Fruit fly (Drosophila melanogaster) whole organism, embryonic: Measurements from ENCODE around the gene CG43319.

ENCODE experiments used
- Ada2b ChIP-seq: fragments of 200-800 bp; sonication (Bioruptor generic); IDR thresholded peaks from 2 replicates; pipeline ENCODE4 v1.3.6; 2022; ENCODE audit warnings: missing biosample characterization, missing genetic modification characterization
- CG12071 ChIP-seq: fragments of 200-800 bp; sonication (Bioruptor generic); optimal IDR thresholded peaks from 3 replicates; lab custom pipeline; 2018; ENCODE audit warnings: missing biosample characterization, mild to moderate bottlenecking, missing genetic modification characterization
- CG12942 ChIP-seq: fragments of 200-800 bp; sonication (Bioruptor generic); optimal IDR thresholded peaks from 3 replicates; lab custom pipeline; 2016; ENCODE audit warnings: missing biosample characterization, missing genetic modification characterization
- CG14710 ChIP-seq: fragments of 200-800 bp; sonication (Bioruptor generic); optimal IDR thresholded peaks from 3 replicates; lab custom pipeline; 2019; ENCODE audit warnings: missing biosample characterization, mild to moderate bottlenecking, missing genetic modification characterization, moderate library complexity
- CG17385 ChIP-seq: fragments of 200-800 bp; sonication (Bioruptor generic); optimal IDR thresholded peaks from 3 replicates; lab custom pipeline; 2018; ENCODE audit warnings: missing biosample characterization, mild to moderate bottlenecking, missing genetic modification characterization
- CG2129 ChIP-seq: fragments of 200-800 bp; sonication (Bioruptor generic); IDR thresholded peaks from 2 replicates; pipeline ENCODE4 v1.3.6; 2022; ENCODE audit warnings: missing biosample characterization, missing genetic modification characterization; ENCODE audit not compliant: partially characterized antibody
- CG31224 ChIP-seq: fragments of 200-800 bp; sonication (Bioruptor generic); IDR thresholded peaks from 2 replicates; pipeline ENCODE4 v1.3.6; 2022; ENCODE audit warnings: missing biosample characterization, missing genetic modification characterization
- CG3163 ChIP-seq: fragments of 200-800 bp; sonication (Bioruptor generic); optimal IDR thresholded peaks from 3 replicates; lab custom pipeline; 2016; ENCODE audit warnings: missing biosample characterization, missing genetic modification characterization
- CG4424 ChIP-seq: fragments of 200-800 bp; sonication (Bioruptor generic); optimal IDR thresholded peaks from 3 replicates; lab custom pipeline; 2016; ENCODE audit warnings: missing biosample characterization, missing genetic modification characterization
- CG6272 ChIP-seq: fragments of 200-800 bp; sonication (Bioruptor generic); IDR thresholded peaks from 2 replicates; pipeline ENCODE4 v1.3.6; 2022; ENCODE audit warnings: missing biosample characterization, missing genetic modification characterization
- CG7556 ChIP-seq: fragments of 200-800 bp; sonication (Bioruptor generic); optimal IDR thresholded peaks from 2 replicates; lab custom pipeline; 2017; ENCODE audit warnings: missing biosample characterization, mild to moderate bottlenecking, missing genetic modification characterization
- CG7745 ChIP-seq: fragments of 200-800 bp; sonication (Bioruptor generic); optimal IDR thresholded peaks from 2 replicates; lab custom pipeline; 2018; ENCODE audit warnings: missing biosample characterization, mild to moderate bottlenecking, missing genetic modification characterization, moderate library complexity
- CG7786 ChIP-seq: fragments of 200-800 bp; sonication (Bioruptor generic); optimal IDR thresholded peaks from 2 replicates; lab custom pipeline; 2016; ENCODE audit warnings: missing biosample characterization, missing genetic modification characterization
- CG7963 ChIP-seq: fragments of 200-800 bp; sonication (Bioruptor generic); IDR thresholded peaks from 3 replicates; pipeline ENCODE4 v1.3.6; 2022; ENCODE audit warnings: missing biosample characterization, missing genetic modification characterization; ENCODE audit not compliant: partially characterized antibody
- CG7987 ChIP-seq: fragments of 200-800 bp; sonication (Bioruptor generic); optimal IDR thresholded peaks from 2 replicates; lab custom pipeline; 2018; ENCODE audit warnings: missing biosample characterization, mild to moderate bottlenecking, missing genetic modification characterization, moderate library complexity
- CG8281 ChIP-seq: fragments of 200-800 bp; sonication (Bioruptor generic); optimal IDR thresholded peaks from 2 replicates; lab custom pipeline; 2018; ENCODE audit warnings: missing biosample characterization, mild to moderate bottlenecking, missing genetic modification characterization, moderate library complexity
- CG8478 ChIP-seq: fragments of >200 bp; optimal IDR thresholded peaks from 2 replicates; lab custom pipeline; 2018
- CG9215 ChIP-seq: fragments of 200-800 bp; sonication (Bioruptor generic); IDR thresholded peaks from 2 replicates; pipeline ENCODE4 v1.3.6; 2022; ENCODE audit warnings: missing biosample characterization, missing genetic modification characterization
- Chrac-16 ChIP-seq: fragments of 200-800 bp; sonication (Bioruptor generic); optimal IDR thresholded peaks from 3 replicates; lab custom pipeline; 2016; ENCODE audit warnings: missing biosample characterization, missing genetic modification characterization
- Dek ChIP-seq: fragments of 200-800 bp; sonication (Bioruptor generic); optimal IDR thresholded peaks from 3 replicates; lab custom pipeline; 2019; ENCODE audit warnings: missing biosample characterization, mild to moderate bottlenecking, missing genetic modification characterization, moderate library complexity
- Ets65A ChIP-seq: fragments of 200-800 bp; sonication (Bioruptor generic); peaks from one replicate; lab custom pipeline; 2016; ENCODE audit warnings: missing biosample characterization, missing genetic modification characterization
- Ets97D ChIP-seq: fragments of 200-800 bp; sonication (Bioruptor generic); optimal IDR thresholded peaks from 3 replicates; lab custom pipeline; 2016; ENCODE audit warnings: missing biosample characterization, missing genetic modification characterization
- HLH4C ChIP-seq: fragments of 200-800 bp; sonication (Bioruptor generic); IDR thresholded peaks from 3 replicates; pipeline ENCODE4 v1.3.6; 2022; ENCODE audit warnings: missing biosample characterization, missing genetic modification characterization; ENCODE audit not compliant: partially characterized antibody
- Hsf ChIP-seq: fragments of 200-800 bp; sonication (Bioruptor generic); optimal IDR thresholded peaks from 3 replicates; lab custom pipeline; 2016; ENCODE audit warnings: missing biosample characterization, missing genetic modification characterization
- Kr ChIP-seq: fragments of 200-800 bp; sonication (Bioruptor generic); optimal IDR thresholded peaks from 2 replicates; lab custom pipeline; 2017; ENCODE audit warnings: missing biosample characterization, mild to moderate bottlenecking, missing genetic modification characterization
- Optix ChIP-seq: fragments of 200-800 bp; sonication (Bioruptor generic); IDR thresholded peaks from 3 replicates; pipeline ENCODE4 v1.3.6; 2022; ENCODE audit warnings: missing biosample characterization, missing genetic modification characterization
- Rx ChIP-seq: fragments of 200-800 bp; sonication (Bioruptor generic); IDR thresholded peaks from 2 replicates; pipeline ENCODE4 v1.3.6; 2022; ENCODE audit warnings: missing biosample characterization, missing genetic modification characterization
- YL-1 ChIP-seq: fragments of 200-800 bp; sonication (Bioruptor generic); optimal IDR thresholded peaks from 3 replicates; lab custom pipeline; 2017; ENCODE audit warnings: missing biosample characterization, mild to moderate bottlenecking, missing genetic modification characterization
- abd-A ChIP-seq: fragments of 200-800 bp; sonication (Bioruptor generic); optimal IDR thresholded peaks from 3 replicates; lab custom pipeline; 2019; ENCODE audit warnings: missing biosample characterization, mild to moderate bottlenecking, missing genetic modification characterization, moderate library complexity
- al ChIP-seq: fragments of 200-800 bp; sonication (Bioruptor generic); IDR thresholded peaks from 2 replicates; pipeline ENCODE4 v1.3.6; 2022; ENCODE audit warnings: missing biosample characterization, missing genetic modification characterization
- bbx ChIP-seq: fragments of 200-800 bp; sonication (Bioruptor generic); IDR thresholded peaks from 2 replicates; pipeline ENCODE4 v1.3.6; 2022; ENCODE audit warnings: missing biosample characterization, missing genetic modification characterization; ENCODE audit not compliant: partially characterized antibody
- cg ChIP-seq: fragments of 200-800 bp; sonication (Bioruptor generic); optimal IDR thresholded peaks from 3 replicates; lab custom pipeline; 2019; ENCODE audit warnings: missing biosample characterization, mild to moderate bottlenecking, missing genetic modification characterization, moderate library complexity
- chm ChIP-seq: fragments of 200-800 bp; sonication (Bioruptor generic); IDR thresholded peaks from 2 replicates; pipeline ENCODE4 v1.3.6; 2022; ENCODE audit warnings: missing biosample characterization, missing genetic modification characterization
- dpn ChIP-seq, 2 experiments: fragments of 200-800 bp; sonication (Bioruptor generic); optimal IDR thresholded peaks; 3 replicates each; lab custom pipeline; 2016; ENCODE audit warnings: missing biosample characterization in 2 of 2, missing genetic modification characterization in 2 of 2
- ind ChIP-seq: fragments of 200-800 bp; sonication (Bioruptor generic); optimal IDR thresholded peaks from 3 replicates; lab custom pipeline; 2016; ENCODE audit warnings: missing biosample characterization, missing genetic modification characterization
- lmd ChIP-seq: fragments of 200-800 bp; sonication (Bioruptor generic); IDR thresholded peaks from 2 replicates; pipeline ENCODE4 v1.3.6; 2022; ENCODE audit warnings: missing biosample characterization, missing genetic modification characterization
- maf-S ChIP-seq: fragments of 200-800 bp; sonication (Bioruptor generic); optimal IDR thresholded peaks from 2 replicates; lab custom pipeline; 2016; ENCODE audit warnings: missing biosample characterization, missing genetic modification characterization
- nmo ChIP-seq: fragments of 200-800 bp; sonication (Bioruptor generic); optimal IDR thresholded peaks from 2 replicates; lab custom pipeline; 2018; ENCODE audit warnings: missing biosample characterization, mild to moderate bottlenecking, missing genetic modification characterization, moderate library complexity
- pan ChIP-seq, 4 experiments: fragments of >200 bp in 3 of 4; fragments of 200-800 bp in 1 of 4; sonication (Bioruptor generic) in 1 of 4; optimal IDR thresholded peaks in 3 of 4; IDR thresholded peaks in 1 of 4; 2 replicates each; pipeline versions ENCODE4 v1.3.6 to Lab custom; 2017 to 2022; ENCODE audit warnings: missing biosample characterization in 2 of 4, missing genetic modification characterization in 2 of 4, mixed read lengths in 1 of 4
- pita ChIP-seq: fragments of 200-800 bp; sonication (Bioruptor generic); optimal IDR thresholded peaks from 2 replicates; lab custom pipeline; 2017; ENCODE audit warnings: missing biosample characterization, mild to moderate bottlenecking, missing genetic modification characterization
- pzg ChIP-seq: fragments of 200-800 bp; sonication (Bioruptor generic); optimal IDR thresholded peaks from 3 replicates; lab custom pipeline; 2018; ENCODE audit warnings: missing biosample characterization, mild to moderate bottlenecking, missing genetic modification characterization, moderate library complexity
- sob ChIP-seq: fragments of 200-800 bp; sonication (Bioruptor generic); IDR thresholded peaks from 2 replicates; pipeline ENCODE4 v1.3.6; 2022; ENCODE audit warnings: missing biosample characterization, missing genetic modification characterization
- stwl ChIP-seq: fragments of 200-800 bp; sonication (Bioruptor generic); optimal IDR thresholded peaks from 3 replicates; lab custom pipeline; 2018; ENCODE audit warnings: missing biosample characterization, mild to moderate bottlenecking, missing genetic modification characterization, moderate library complexity
- tll ChIP-seq, 2 experiments: fragments of 200-800 bp in 1 of 2; fragments of >200 bp in 1 of 2; sonication (Bioruptor generic) in 1 of 2; optimal IDR thresholded peaks; 2 replicates each; lab custom pipeline; 2017 to 2019; ENCODE audit warnings: missing biosample characterization in 2 of 2, missing genetic modification characterization in 2 of 2, mild to moderate bottlenecking in 1 of 2, moderate library complexity in 1 of 2
- trem ChIP-seq: fragments of 200-800 bp; optimal IDR thresholded peaks from 3 replicates; lab custom pipeline; 2019; ENCODE audit warnings: missing biosample characterization, mild to moderate bottlenecking, missing genetic modification characterization, moderate library complexity
- ttk ChIP-seq: fragments of 200-800 bp; sonication (Bioruptor generic); IDR thresholded peaks from 2 replicates; pipeline ENCODE4 v2.1.2; 2022; ENCODE audit warnings: missing biosample characterization, missing genetic modification characterization
- unc-4 ChIP-seq: fragments of 200-800 bp; sonication (Bioruptor generic); IDR thresholded peaks from 2 replicates; pipeline ENCODE4 v1.3.6; 2022; ENCODE audit warnings: missing biosample characterization, missing genetic modification characterization; ENCODE audit not compliant: partially characterized antibody
- vnd ChIP-seq: fragments of 200-800 bp; sonication (Bioruptor generic); IDR thresholded peaks from 3 replicates; pipeline ENCODE4 v1.3.6; 2022; ENCODE audit warnings: missing biosample characterization, missing genetic modification characterization; ENCODE audit not compliant: partially characterized antibody

Gene CG43319

DNA sequence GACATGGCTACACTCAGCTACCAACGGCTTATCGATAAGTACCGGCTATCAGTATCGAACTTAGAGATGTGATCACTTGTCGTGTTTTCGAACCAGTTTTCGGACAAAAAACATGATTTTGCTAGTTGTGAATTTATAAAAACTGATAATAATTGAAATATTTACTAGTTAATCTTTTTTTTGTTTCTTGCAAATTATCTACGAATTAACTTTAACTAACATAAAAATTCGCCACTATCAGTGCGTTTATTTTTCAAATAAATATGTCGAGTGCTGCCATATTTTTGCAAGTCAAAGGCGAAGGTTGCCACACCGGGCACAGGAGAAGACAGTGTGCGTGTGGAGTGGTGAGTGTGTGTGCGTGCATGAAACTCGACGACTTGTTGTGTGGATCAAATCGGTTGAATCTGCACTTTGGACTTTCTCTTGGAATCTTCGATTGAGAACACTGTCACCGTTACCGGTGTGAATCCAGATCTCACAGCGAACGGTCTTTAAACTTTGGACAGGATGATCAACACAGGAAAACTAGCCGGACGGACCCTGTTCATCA, 16.9 kb upstream of the CG43319 start, which contains the start of gene Hsdl2 (continued):
- TF ChIP-seq CG31224 (GFP tag; lab: Robert Waterston, UW): 0 out of 2 replicates have a peak, but pooled peaks have one; percentile 31
- TF ChIP-seq CG8281: no peak
- TF ChIP-seq unc-4 (GFP tag; lab: Robert Waterston, UW): peak; percentile 62
- peak; percentile 57 for TF ChIP-seq trem (tag; lab: Kevin White, UChicago)
- TF ChIP-seq chm (GFP tag; lab: Robert Waterston, UW): peak; percentile 21; the same call in 1 of the 2 replicates
- TF ChIP-seq Optix (GFP tag; lab: Robert Waterston, UW): no peak
- peak; percentile 45 for TF ChIP-seq CG9215
- TF ChIP-seq Rx (GFP tag; lab: Robert Waterston, UW): peak; percentile 41; the same call in 1 of the 2 replicates
- TF ChIP-seq maf-S: no peak
- TF ChIP-seq CG12942 (GFP tag; lab: Kevin White, UChicago): no peak
- peak; percentile 85 for TF ChIP-seq HLH4C
- peak in 1 of 2 experiments; percentile 29 for TF ChIP-seq dpn (GFP tag; optimal IDR thresholded peaks at IDR 0.05; lab: Kevin White, UChicago)
- TF ChIP-seq CG2129 (GFP tag; lab: Robert Waterston, UW): no peak
- TF ChIP-seq CG7745 (tag; lab: Kevin White, UChicago): no peak
- TF ChIP-seq Ada2b: peak; percentile 60
- TF ChIP-seq CG6272 (GFP tag; lab: Robert Waterston, UW): peak; percentile 39; the same call in 1 of the 2 replicates
- TF ChIP-seq CG14710: peak; percentile 75
- peak; percentile 33 for TF ChIP-seq Ets97D (GFP tag; lab: Kevin White, UChicago)
- peak; percentile 4 for TF ChIP-seq CG7556 (GFP tag; lab: Kevin White, UChicago)
- TF ChIP-seq lmd: peak; percentile 38; the same call in 1 of the 2 replicates
- TF ChIP-seq al: peak; percentile 9; the same call in 1 of the 2 replicates
- peak; percentile 55 for TF ChIP-seq CG8478
- peak; percentile 28 for TF ChIP-seq CG7987 (GFP tag; lab: Kevin White, UChicago)
- TF ChIP-seq ttk (GFP tag; lab: Robert Waterston, UW): no peak
- TF ChIP-seq CG7963: 0 out of 3 replicates have a peak, but pooled peaks have one; percentile 42
- TF ChIP-seq CG3163 (GFP tag; lab: Kevin White, UChicago): no peak
- no peak for TF ChIP-seq Ets65A (GFP tag; lab: Kevin White, UChicago)
- peak; percentile 38 for TF ChIP-seq nmo (GFP tag; lab: Kevin White, UChicago)
- TF ChIP-seq CG12071: no peak
- no peak for TF ChIP-seq pan (optimal IDR thresholded peaks at IDR 0.05; lab: Kevin White, UChicago)
- peak in 1 of 2 experiments; percentile 54 for TF ChIP-seq pan (GFP tag; optimal IDR thresholded peaks at IDR 0.05 in 1 of 2, IDR thresholded peaks at IDR 0.05 in 1 of 2)
- TF ChIP-seq pzg: peak; percentile 71
- peak; percentile 11 for TF ChIP-seq Dek (tag; lab: Kevin White, UChicago)
- no peak for TF ChIP-seq tll (GFP tag; optimal IDR thresholded peaks at IDR 0.05; lab: Kevin White, UChicago)
- TF ChIP-seq CG7786: peak; percentile 7
- no peak for TF ChIP-seq CG17385
- peak; percentile 61 for TF ChIP-seq Hsf (GFP tag; lab: Kevin White, UChicago)
- TF ChIP-seq vnd: peak; percentile 51; the same call in 2 of the 3 replicates
- TF ChIP-seq YL-1 (GFP tag; lab: Kevin White, UChicago): peak; percentile 70
- TF ChIP-seq abd-A (tag; lab: Kevin White, UChicago): no peak
- peak; percentile 52 for TF ChIP-seq bbx (GFP tag; lab: Robert Waterston, UW)
- TF ChIP-seq Chrac-16 (GFP tag; lab: Kevin White, UChicago): peak; percentile 45
- peak; percentile 53 for TF ChIP-seq pita (GFP tag; lab: Kevin White, UChicago)
- peak; percentile 0 for TF ChIP-seq CG4424 (GFP tag; lab: Kevin White, UChicago)
- TF ChIP-seq cg (GFP tag; lab: Kevin White, UChicago): peak; percentile 96
- TF ChIP-seq stwl (tag; lab: Kevin White, UChicago): peak; percentile 15
- TF ChIP-seq sob (GFP tag; lab: Robert Waterston, UW): peak; percentile 27; the same call in 1 of the 2 replicates
- TF ChIP-seq Kr (GFP tag; lab: Kevin White, UChicago): no peak
- TF ChIP-seq ind: peak; percentile 55
